Worm (Caenorhabditis elegans): ENCODE measurements around the gene C55C3.6.

C55C3.6 gene

ce11 chrIV:5664375-5665004, 18.5 kb upstream of the C55C3.6 start, which contains the start of gene bec-1:
Gene bec-1 (minus strand): TSS chrIV:5664425.
- no peak for TF ChIP-seq ztf-4 (tag; optimal IDR thresholded peaks at IDR 0.05)
- TF ChIP-seq ztf-11 (tag; optimal IDR thresholded peaks at IDR 0.05): no peak
- peak; percentile 65 for TF ChIP-seq ama-1 (optimal IDR thresholded peaks at IDR 0.05)
- TF ChIP-seq snpc-4 (tag; optimal IDR thresholded peaks at IDR 0.05): no peak
- TF ChIP-seq skn-1 (tag; optimal IDR thresholded peaks at IDR 0.05): no peak
- TF ChIP-seq ZK546.5 (tag; optimal IDR thresholded peaks at IDR 0.05): no peak
- no peak for TF ChIP-seq ceh-9 (tag; optimal IDR thresholded peaks at IDR 0.05)
- TF ChIP-seq pha-4 (tag; optimal IDR thresholded peaks at IDR 0.05): peak; percentile 25
- peak; percentile 43 for TF ChIP-seq elt-2 (tag; optimal IDR thresholded peaks at IDR 0.05)
- no peak for TF ChIP-seq aly-2 (tag; optimal IDR thresholded peaks at IDR 0.05)
- TF ChIP-seq lsy-12 (tag; optimal IDR thresholded peaks at IDR 0.05): no peak
- TF ChIP-seq mdl-1 (tag; optimal IDR thresholded peaks at IDR 0.05): no peak
- TF ChIP-seq pqm-1 (tag; optimal IDR thresholded peaks at IDR 0.05): peak; percentile 11
- no peak for TF ChIP-seq nhr-237 (tag; optimal IDR thresholded peaks at IDR 0.05)
- no peak for TF ChIP-seq egl-27 (tag; optimal IDR thresholded peaks at IDR 0.05)
- no peak for TF ChIP-seq nhr-76 (tag; optimal IDR thresholded peaks at IDR 0.05)
- peak; percentile 5 for TF ChIP-seq nhr-25 (tag; optimal IDR thresholded peaks at IDR 0.05)
- no peak for TF ChIP-seq zag-1 (tag; optimal IDR thresholded peaks at IDR 0.05)

- TF ChIP-seq egl-5 (tag; optimal IDR thresholded peaks at IDR 0.05) (peak; percentile 54), snpc-4 (tag; optimal IDR thresholded peaks at IDR 0.05) (peak; percentile 7), nhr-28 (tag; optimal IDR thresholded peaks at IDR 0.05) (no peak), nhr-23 (tag; optimal IDR thresholded peaks at IDR 0.05) (peak; percentile 24), elt-3 (tag; optimal IDR thresholded peaks at IDR 0.05) (no peak), pha-4 (tag; optimal IDR thresholded peaks at IDR 0.05) (peak; percentile 11), nhr-43 (tag; optimal IDR thresholded peaks at IDR 0.05; ENCODE audit: poor library complexity, severe bottlenecking) (peak; percentile 45), ama-1 (optimal IDR thresholded peaks at IDR 0.05) (peak; percentile 83), ztf-4 (tag; optimal IDR thresholded peaks at IDR 0.05) (peak; percentile 27), nfya-1 (tag; optimal IDR thresholded peaks at IDR 0.05; ENCODE audit: insufficient read depth) (peak; percentile 69), egl-27 (tag; optimal IDR thresholded peaks at IDR 0.05) (no peak), elt-2 (tag; optimal IDR thresholded peaks at IDR 0.05) (peak; percentile 35), ceh-16 (tag; optimal IDR thresholded peaks at IDR 0.05) (no peak), zag-1 (tag; optimal IDR thresholded peaks at IDR 0.05) (no peak), nhr-12 (tag; optimal IDR thresholded peaks at IDR 0.05) (no peak), lin-15B (tag; optimal IDR thresholded peaks at IDR 0.05) (peak; percentile 42), nhr-25 (tag; optimal IDR thresholded peaks at IDR 0.05) (peak; percentile 92), lin-39 (tag; optimal IDR thresholded peaks at IDR 0.05) (peak; percentile 70), hmg-11 (tag; optimal IDR thresholded peaks at IDR 0.05) (peak; percentile 34), jun-1 (tag; optimal IDR thresholded peaks at IDR 0.05) (peak; percentile 31)
Observed at ce11 chrIV:5665353-5665918, 17.5 kb upstream of the C55C3.6 start.

ce11 chrIV:5666115-5667028, 16.6 kb upstream of the C55C3.6 start:
- TF ChIP-seq fkh-2 (tag; optimal IDR thresholded peaks at IDR 0.05) (no peak), ama-1 (optimal IDR thresholded peaks at IDR 0.05) (peak; percentile 25), snpc-4 (tag; optimal IDR thresholded peaks at IDR 0.05) (peak; percentile 61), elt-2 (tag; optimal IDR thresholded peaks at IDR 0.05) (peak; percentile 71), jun-1 (tag; optimal IDR thresholded peaks at IDR 0.05) (peak; percentile 8), pha-4 (tag; optimal IDR thresholded peaks at IDR 0.05) (peak; percentile 51), tbx-2 (tag; optimal IDR thresholded peaks at IDR 0.05) (no peak), pqm-1 (tag; optimal IDR thresholded peaks at IDR 0.05) (peak; percentile 42)

ce11 chrIV:5667191-5667590, 15.8 kb upstream of the C55C3.6 start:
- TF ChIP-seq elt-2 (tag; optimal IDR thresholded peaks at IDR 0.05) (peak; percentile 26), egl-5 (tag; optimal IDR thresholded peaks at IDR 0.05) (peak; percentile 5), lin-39 (tag; optimal IDR thresholded peaks at IDR 0.05) (peak; percentile 21), nfya-1 (tag; optimal IDR thresholded peaks at IDR 0.05; ENCODE audit: insufficient read depth) (peak; percentile 57), snpc-4 (tag; optimal IDR thresholded peaks at IDR 0.05) (peak; percentile 46), fkh-10 (GFP tag; optimal IDR thresholded peaks at IDR 0.05) (no peak), ama-1 (optimal IDR thresholded peaks at IDR 0.05) (peak; percentile 81), elt-1 (tag; optimal IDR thresholded peaks at IDR 0.05) (no peak), nhr-23 (tag; optimal IDR thresholded peaks at IDR 0.05) (peak; percentile 29), nhr-43 (tag; optimal IDR thresholded peaks at IDR 0.05; ENCODE audit: poor library complexity, severe bottlenecking) (peak; percentile 30), egl-27 (tag; optimal IDR thresholded peaks at IDR 0.05) (no peak), pha-4 (tag; optimal IDR thresholded peaks at IDR 0.05) (peak; percentile 94), ceh-28 (tag; optimal IDR thresholded peaks at IDR 0.05) (peak; percentile 62), hmg-11 (tag; optimal IDR thresholded peaks at IDR 0.05) (peak; percentile 78)
